Worm (Caenorhabditis elegans): ENCODE results near the gene K08B5.2.
A peak's percentile ranks its signal among the peaks of the same experiment; 100 is the strongest.

The K08B5.2 gene

DNA sequence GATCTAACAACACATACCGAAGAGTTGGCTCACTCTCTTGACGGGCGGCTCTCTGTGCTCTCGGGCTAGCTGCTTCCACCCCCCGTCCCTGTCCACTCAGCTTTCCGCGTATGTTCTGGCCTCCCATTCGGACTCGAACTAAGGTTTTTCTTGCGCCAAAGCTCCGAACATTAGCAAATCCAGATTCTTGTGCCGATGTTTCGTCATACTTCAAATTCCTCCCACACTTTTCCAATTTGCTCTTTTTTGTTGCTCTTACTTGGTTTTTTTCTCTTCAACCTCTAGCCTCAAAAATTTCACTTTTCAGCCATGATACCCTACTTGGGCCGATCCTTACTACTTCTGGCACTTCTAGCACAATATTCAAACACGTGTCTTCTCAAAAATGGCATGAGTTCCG lies 41.2 kb upstream of the K08B5.2 start, which contains the start of gene cdh-9:
Gene cdh-9, plus strand, starts transcription at position 301 of the 400 bp plus-strand sequence.
- peak; percentile 2 for TF ChIP-seq tbx-2 (tag; optimal IDR thresholded peaks at IDR 0.05)
- TF ChIP-seq sox-2 (GFP tag; IDR thresholded peaks at IDR 0.05), result no peak
- TF ChIP-seq T23F11.4 (GFP tag; optimal IDR thresholded peaks at IDR 0.05), result no peak
- no peak for TF ChIP-seq ahr-1 (tag; optimal IDR thresholded peaks at IDR 0.05)
- no peak for TF ChIP-seq ceh-31 (tag; optimal IDR thresholded peaks at IDR 0.05)
- TF ChIP-seq F13H6.1 (tag; optimal IDR thresholded peaks at IDR 0.05), result no peak
- TF ChIP-seq ceh-18 (tag; optimal IDR thresholded peaks at IDR 0.05), result no peak

DNA sequence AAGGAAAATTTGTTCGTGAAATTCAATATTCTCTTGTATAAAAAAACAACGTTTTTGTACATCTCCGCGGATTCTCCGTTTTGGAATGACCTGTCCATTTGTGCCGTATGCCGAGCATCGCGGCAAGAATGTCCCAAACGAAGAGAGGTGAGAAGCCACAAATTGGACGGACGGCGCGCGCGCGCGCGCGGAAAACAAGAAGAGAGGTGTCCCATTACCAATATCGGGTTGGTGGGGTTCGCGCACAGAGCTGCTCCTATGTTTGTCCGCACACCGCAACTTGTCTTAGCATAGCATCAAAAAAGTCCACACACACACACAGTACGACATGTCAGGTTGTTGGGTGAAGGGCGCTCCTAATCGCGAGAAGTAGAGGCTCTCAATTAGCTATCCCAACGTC lies 37.8 kb upstream of the K08B5.2 start:
- TF ChIP-seq pat-9 (tag; optimal IDR thresholded peaks at IDR 0.05), result no peak
- TF ChIP-seq nhr-232 (tag; optimal IDR thresholded peaks at IDR 0.05), result no peak
- no peak for TF ChIP-seq mec-3 (tag; optimal IDR thresholded peaks at IDR 0.05; ENCODE audit: borderline replicate concordance)
- TF ChIP-seq pros-1 (tag; optimal IDR thresholded peaks at IDR 0.05), result peak; percentile 18
- no peak for TF ChIP-seq dmd-4 (tag; optimal IDR thresholded peaks at IDR 0.05; ENCODE audit: borderline replicate concordance)
- TF ChIP-seq ceh-34 (tag; optimal IDR thresholded peaks at IDR 0.05), result peak; percentile 94
- no peak for TF ChIP-seq sox-2 (GFP tag; IDR thresholded peaks at IDR 0.05)
- peak; percentile 28 for TF ChIP-seq ceh-19 (GFP tag; optimal IDR thresholded peaks at IDR 0.05)
- no peak for TF ChIP-seq ztf-16 (tag; optimal IDR thresholded peaks at IDR 0.05)
- no peak for TF ChIP-seq ceh-9 (tag; optimal IDR thresholded peaks at IDR 0.05)
- no peak for TF ChIP-seq zip-5 (tag; optimal IDR thresholded peaks at IDR 0.05)
- no peak for TF ChIP-seq tbx-2 (tag; optimal IDR thresholded peaks at IDR 0.05)

DNA sequence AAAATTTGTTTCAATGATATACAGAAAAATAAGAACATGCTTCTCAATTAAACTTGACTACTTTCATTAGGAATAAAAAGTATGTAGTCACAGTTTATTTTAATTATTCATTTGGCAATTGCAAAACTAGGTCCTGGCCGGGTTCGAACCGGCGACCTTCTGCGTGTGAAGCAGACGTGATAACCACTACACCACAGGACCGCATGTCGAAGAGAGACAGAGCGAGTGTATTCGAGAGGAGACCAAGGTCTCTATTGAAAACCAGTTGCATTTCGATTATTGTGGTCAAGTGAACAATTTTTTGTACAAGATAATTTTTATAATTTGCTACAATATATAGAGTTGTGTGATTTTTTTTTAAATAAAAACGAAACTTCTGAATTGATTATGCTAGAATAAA lies 37.1 kb upstream of the K08B5.2 start:
- TF ChIP-seq ref-2 (tag; optimal IDR thresholded peaks at IDR 0.05) (peak; percentile 63), elt-2 (tag; optimal IDR thresholded peaks at IDR 0.05) (peak; percentile 73), nhr-232 (tag; optimal IDR thresholded peaks at IDR 0.05) (peak; percentile 41), dmd-4 (tag; optimal IDR thresholded peaks at IDR 0.05; ENCODE audit: borderline replicate concordance) (peak; percentile 23), lin-11 (tag; optimal IDR thresholded peaks at IDR 0.05) (peak; percentile 38), fkh-10 (GFP tag; optimal IDR thresholded peaks at IDR 0.05) (no peak), hlh-6 (tag; optimal IDR thresholded peaks at IDR 0.05) (peak; percentile 41), ceh-19 (GFP tag; optimal IDR thresholded peaks at IDR 0.05) (peak; percentile 60), madf-2 (tag; optimal IDR thresholded peaks at IDR 0.05) (peak; percentile 24), F13H6.1 (tag; optimal IDR thresholded peaks at IDR 0.05) (no peak), T23F11.4 (GFP tag; optimal IDR thresholded peaks at IDR 0.05) (peak; percentile 38), unc-3 (GFP tag; conservative IDR thresholded peaks at IDR 0.05) (peak; percentile 63), unc-3 (tag; optimal IDR thresholded peaks at IDR 0.05) (no peak), ama-1 (optimal IDR thresholded peaks at IDR 0.05) (no peak), K09A11.1 (tag; optimal IDR thresholded peaks at IDR 0.05; ENCODE audit: insufficient read depth) (peak; percentile 20), ceh-18 (tag; optimal IDR thresholded peaks at IDR 0.05) (peak; percentile 18), pha-2 (tag; optimal IDR thresholded peaks at IDR 0.05) (no peak), C08G9.2 (tag; optimal IDR thresholded peaks at IDR 0.05) (peak; percentile 31), elt-4 (tag; optimal IDR thresholded peaks at IDR 0.05) (no peak), Y22D7AL.16 (tag; optimal IDR thresholded peaks at IDR 0.05) (peak; percentile 54), sox-2 (GFP tag; IDR thresholded peaks at IDR 0.05) (peak; percentile 9; the same call in 1 of the 2 replicates), gmeb-2 (tag; optimal IDR thresholded peaks at IDR 0.05) (peak; percentile 48), hlh-15 (tag; optimal IDR thresholded peaks at IDR 0.05) (no peak), ztf-16 (tag; optimal IDR thresholded peaks at IDR 0.05) (peak; percentile 48), ceh-6 (GFP tag; optimal IDR thresholded peaks at IDR 0.05) (peak; percentile 68), pag-3 (tag; optimal IDR thresholded peaks at IDR 0.05; ENCODE audit: borderline replicate concordance) (no peak), rnt-1 (tag; optimal IDR thresholded peaks at IDR 0.05) (peak; percentile 32), ceh-48 (tag; optimal IDR thresholded peaks at IDR 0.05) (peak; percentile 28), tbx-7 (tag; optimal IDR thresholded peaks at IDR 0.05) (no peak), ceh-14 (tag; optimal IDR thresholded peaks at IDR 0.05) (peak; percentile 43), che-1 (tag; optimal IDR thresholded peaks at IDR 0.05) (peak; percentile 69), ceh-31 (tag; optimal IDR thresholded peaks at IDR 0.05) (peak; percentile 37), K02D7.2 (tag; optimal IDR thresholded peaks at IDR 0.05) (peak; percentile 22), fax-1 (tag; optimal IDR thresholded peaks at IDR 0.05) (peak; percentile 59), ceh-9 (tag; optimal IDR thresholded peaks at IDR 0.05) (no peak), tbx-2 (tag; optimal IDR thresholded peaks at IDR 0.05) (peak; percentile 41), dve-1 (tag; optimal IDR thresholded peaks at IDR 0.05) (peak; percentile 36), unc-55 (GFP tag; optimal IDR thresholded peaks at IDR 0.05) (no peak), C38D4.7 (GFP tag; optimal IDR thresholded peaks at IDR 0.05) (peak; percentile 37), nfya-1 (tag; optimal IDR thresholded peaks at IDR 0.05) (peak; percentile 38), ttx-3 (tag; optimal IDR thresholded peaks at IDR 0.05) (peak; percentile 12)

Data from whole organism, late embryonic.